Fruit fly (Drosophila melanogaster): ENCODE measurements around the gene 5-HT2A.
"Not testable (repeated sequence)": the region's sequence is repeated elsewhere in the genome, so short reads cannot be mapped to it uniquely, and the experiment has no call there.

5-HT2A gene

dm6 chr3R:4612570-4612969 lies at the start of gene 5-HT2A:
5-HT2A (plus strand) TSS chr3R:4612870.
- TF ChIP-seq Trl (optimal IDR thresholded peaks at IDR 0.05) (peak; percentile 15 to 19), Trl (GFP tag; optimal IDR thresholded peaks at IDR 0.05) (no peak), CG9437 (GFP tag; optimal IDR thresholded peaks at IDR 0.05) (no peak), CG30020 (tag; optimal IDR thresholded peaks at IDR 0.05) (no peak), Vsx1 (GFP tag; optimal IDR thresholded peaks at IDR 0.05) (no peak)

dm6 chr3R:4565322-4565721 lies 47.3 kb upstream of the 5-HT2A start:
- TF ChIP-seq CG2199 (GFP tag; IDR thresholded peaks at IDR 0.05) (peak; percentile 75; the same call in 1 of the 3 replicates), chinmo (GFP tag; IDR thresholded peaks at IDR 0.05; ENCODE audit: partially characterized antibody) (0 out of 4 replicates have a peak, but pooled peaks have one; percentile 35), Trl (optimal IDR thresholded peaks at IDR 0.05) (peak in 1 of 2 experiments; percentile 58)
- TF ChIP-seq Trl (GFP tag; optimal IDR thresholded peaks at IDR 0.05), result not testable (repeated sequence)

- TF ChIP-seq Gsc (GFP tag; IDR thresholded peaks at IDR 0.05) (no peak), croc (GFP tag; conservative IDR thresholded peaks at IDR 0.05) (no peak), CrebB (tag; optimal IDR thresholded peaks at IDR 0.05) (no peak), Asciz (GFP tag; optimal IDR thresholded peaks at IDR 0.05) (no peak), CG4328 (GFP tag; optimal IDR thresholded peaks at IDR 0.05) (no peak), ci (GFP tag; IDR thresholded peaks at IDR 0.05) (no peak), CG14014 (GFP tag; IDR thresholded peaks at IDR 0.05) (no peak), CG8765 (GFP tag; IDR thresholded peaks at IDR 0.05) (no peak), slp2 (GFP tag; optimal IDR thresholded peaks at IDR 0.05) (no peak), CG14667 (GFP tag; IDR thresholded peaks at IDR 0.05) (no peak), pum (GFP tag; optimal IDR thresholded peaks at IDR 0.05) (no peak), Meics (GFP tag; optimal IDR thresholded peaks at IDR 0.05) (no peak), CG7928 (GFP tag; optimal IDR thresholded peaks at IDR 0.05) (no peak), CG30020 (tag; optimal IDR thresholded peaks at IDR 0.05) (no peak), CG34224 (GFP tag; IDR thresholded peaks at IDR 0.05; ENCODE audit: partially characterized antibody) (no peak), Dip2 (GFP tag; IDR thresholded peaks at IDR 0.05) (no peak)
Measured at dm6 chr3R:4578544-4578943, 34.1 kb upstream of the 5-HT2A start, which contains the start of gene CG32945. CG32945 (minus strand) TSS chr3R:4578644.

- TF ChIP-seq CG4707 (GFP tag; optimal IDR thresholded peaks at IDR 0.05) (no peak), CG1792 (GFP tag; optimal IDR thresholded peaks at IDR 0.05) (no peak), Myb (GFP tag; optimal IDR thresholded peaks at IDR 0.05) (no peak), Rx (GFP tag; IDR thresholded peaks at IDR 0.05) (no peak), zfh1 (GFP tag; IDR thresholded peaks at IDR 0.05) (no peak), stc (GFP tag; IDR thresholded peaks at IDR 0.05) (no peak), Abd-B (GFP tag; optimal IDR thresholded peaks at IDR 0.05) (no peak), scrt (GFP tag; optimal IDR thresholded peaks at IDR 0.05) (no peak), HLHmδ (GFP tag; optimal IDR thresholded peaks at IDR 0.05) (no peak), slbo (GFP tag; IDR thresholded peaks at IDR 0.05) (no peak), CG2199 (GFP tag; IDR thresholded peaks at IDR 0.05) (peak; percentile 99), CG6791 (GFP tag; IDR thresholded peaks at IDR 0.05; ENCODE audit: partially characterized antibody) (no peak), cg (GFP tag; optimal IDR thresholded peaks at IDR 0.05) (no peak), Trl (optimal IDR thresholded peaks at IDR 0.05) (peak; percentile 30 to 56), Trl (GFP tag; optimal IDR thresholded peaks at IDR 0.05) (no peak), knrl (GFP tag; IDR thresholded peaks at IDR 0.05; ENCODE audit: partially characterized antibody) (no peak), Jarid2 (GFP tag; optimal IDR thresholded peaks at IDR 0.05) (peak; percentile 27), org-1 (GFP tag; optimal IDR thresholded peaks at IDR 0.05) (no peak), stwl (tag; optimal IDR thresholded peaks at IDR 0.05) (peak; percentile 51), sens (GFP tag) (peak; percentile 66), CG4617 (GFP tag; optimal IDR thresholded peaks at IDR 0.05; ENCODE audit: borderline replicate concordance) (no peak), fd3F (GFP tag; optimal IDR thresholded peaks at IDR 0.05) (no peak), Dref (GFP tag; IDR thresholded peaks at IDR 0.05) (no peak), shn (GFP tag; optimal IDR thresholded peaks at IDR 0.05) (no peak), Tbp (GFP tag; optimal IDR thresholded peaks at IDR 0.05) (no peak), CG7556 (GFP tag; optimal IDR thresholded peaks at IDR 0.05) (no peak), CG7839 (tag; optimal IDR thresholded peaks at IDR 0.05) (no peak), Bteb2 (GFP tag; optimal IDR thresholded peaks at IDR 0.05) (no peak)
Measured at dm6 chr3R:4599624-4600023, 13.0 kb upstream of the 5-HT2A start.
